Worm (Caenorhabditis elegans): ENCODE data around the gene ceh-39.

- TF ChIP-seq ztf-23 (GFP tag; IDR thresholded peaks at IDR 0.05) (no peak), ref-1 (GFP tag; conservative IDR thresholded peaks at IDR 0.05) (no peak), cog-1 (tag; optimal IDR thresholded peaks at IDR 0.05) (no peak), ztf-29 (GFP tag; IDR thresholded peaks at IDR 0.05) (no peak), flt-1 (GFP tag; IDR thresholded peaks at IDR 0.05) (no peak), klf-2 (GFP tag; conservative IDR thresholded peaks at IDR 0.05) (no peak), tab-1 (GFP tag; IDR thresholded peaks at IDR 0.05) (no peak), T22C8.4 (GFP tag; IDR thresholded peaks at IDR 0.05) (no peak)
Observed at ce11 chrX:1821235-1821634, 34.7 kb downstream of the ceh-39 start, which contains the start of gene C14E2.4.

Measured in whole organism, midembryonic.